Worm (Caenorhabditis elegans) whole organism, L3 larva: ENCODE data around the gene suds-3.
A peak's percentile ranks its signal among the peaks of the same experiment; 100 is the strongest.

Experiments used
- ceh-82 ChIP-seq: fragments of 150-350 bp; optimal IDR thresholded peaks from 2 replicates; lab custom pipeline; 2014; ENCODE audit warnings: missing biosample characterization, missing genetic modification characterization
- ceh-9 ChIP-seq: sonication (generic microtip); optimal IDR thresholded peaks from 2 replicates; lab custom pipeline; 2018; ENCODE audit warnings: missing biosample characterization, missing genetic modification characterization
- elt-1 ChIP-seq: fragments of 150-350 bp; optimal IDR thresholded peaks from 2 replicates; lab custom pipeline; 2014; ENCODE audit warnings: missing biosample characterization, missing genetic modification characterization
- nfya-1 ChIP-seq: sonication (generic microtip); optimal IDR thresholded peaks from 2 replicates; lab custom pipeline; 2017; ENCODE audit warnings: missing genetic modification characterization, mild to moderate bottlenecking, missing compliant biosample characterization, antibody characterized with exemption, moderate library complexity; ENCODE audit not compliant: insufficient read depth
- nhr-11 ChIP-seq: fragments of 150-350 bp; optimal IDR thresholded peaks from 2 replicates; lab custom pipeline; 2014; ENCODE audit warnings: missing biosample characterization, missing genetic modification characterization
- nhr-23 ChIP-seq: fragments of 150-350 bp; optimal IDR thresholded peaks from 2 replicates; lab custom pipeline; 2014; ENCODE audit warnings: missing biosample characterization, missing genetic modification reagents, missing genetic modification characterization
- nhr-67 ChIP-seq: fragments of 150-350 bp; optimal IDR thresholded peaks from 2 replicates; lab custom pipeline; 2014; ENCODE audit warnings: missing biosample characterization, missing genetic modification characterization
- skn-1 ChIP-seq: fragments of 150-350 bp; optimal IDR thresholded peaks from 2 replicates; lab custom pipeline; 2014; ENCODE audit warnings: missing biosample characterization, missing genetic modification characterization
- unc-62 ChIP-seq: fragments of 150-350 bp; sonication (generic microtip); optimal IDR thresholded peaks from 4 replicates; lab custom pipeline; 2014; ENCODE audit warnings: missing biosample characterization, missing genetic modification reagents, missing genetic modification characterization

ce11 chrV:9964152-9964785 lies 33.5 kb downstream of the suds-3 start:
- TF ChIP-seq unc-62 (GFP tag; lab: Kevin White, UChicago) (no peak), nhr-23 (tag; lab: Kevin White, UChicago) (no peak), ceh-82 (tag; lab: Kevin White, UChicago) (no peak), nhr-11 (tag; lab: Kevin White, UChicago) (no peak), nhr-67 (tag; lab: Kevin White, UChicago) (no peak), skn-1 (tag; lab: Kevin White, UChicago) (no peak), ceh-9 (no peak), elt-1 (tag; lab: Kevin White, UChicago) (no peak), nfya-1 (peak; percentile 5)
